Fruit fly (Drosophila melanogaster): Measurements from ENCODE around the gene Hr78.

Hr78 gene

DNA sequence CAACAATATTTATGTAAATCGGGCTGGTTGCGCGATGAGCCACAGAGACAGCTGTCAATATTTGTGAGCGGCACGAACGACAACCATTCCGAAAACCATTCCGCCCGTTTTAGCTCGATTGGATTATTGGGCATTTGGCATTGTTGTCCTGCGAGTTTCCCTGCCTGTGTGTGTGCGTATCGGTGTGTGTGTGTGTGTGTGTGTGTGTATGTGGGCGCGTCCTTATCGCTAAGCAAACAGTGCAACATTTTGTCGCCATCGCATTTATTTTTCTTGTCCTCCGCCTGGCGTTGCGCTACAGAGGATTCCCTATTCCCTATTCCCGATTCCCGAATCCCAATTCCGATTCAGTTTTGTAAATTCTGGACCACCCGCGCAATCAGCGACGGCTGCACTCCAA lies 25.4 kb downstream of the Hr78 start:
- no peak for TF ChIP-seq noc (tag; optimal IDR thresholded peaks at IDR 0.05)

dm6 chr3L:21465261-21466112 lies 31.8 kb downstream of the Hr78 start:
- TF ChIP-seq noc (tag; optimal IDR thresholded peaks at IDR 0.05): no peak

DNA sequence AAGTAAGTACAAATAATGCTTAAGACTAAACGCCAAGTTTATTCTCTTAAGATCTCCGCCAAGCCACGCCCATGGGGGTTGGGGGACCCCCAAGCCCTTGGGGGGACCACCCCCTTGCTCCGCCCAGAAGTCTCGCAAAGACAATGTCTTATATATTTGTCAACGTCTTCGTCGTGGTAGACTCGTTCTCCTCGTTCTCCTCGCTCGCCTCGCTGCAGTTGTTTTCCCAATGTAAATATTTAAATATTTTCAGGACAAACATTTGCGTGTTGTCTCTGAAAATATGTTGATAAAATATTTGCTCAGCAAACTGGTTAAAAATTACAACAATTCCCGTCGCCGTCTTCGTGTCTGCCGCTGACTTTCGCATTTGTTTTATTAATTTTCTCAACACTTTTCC lies 33.1 kb downstream of the Hr78 start:
- no peak for TF ChIP-seq noc (tag; optimal IDR thresholded peaks at IDR 0.05)

dm6 chr3L:21462860-21463259 lies 34.4 kb downstream of the Hr78 start:
- no peak for TF ChIP-seq noc (tag; optimal IDR thresholded peaks at IDR 0.05)

DNA sequence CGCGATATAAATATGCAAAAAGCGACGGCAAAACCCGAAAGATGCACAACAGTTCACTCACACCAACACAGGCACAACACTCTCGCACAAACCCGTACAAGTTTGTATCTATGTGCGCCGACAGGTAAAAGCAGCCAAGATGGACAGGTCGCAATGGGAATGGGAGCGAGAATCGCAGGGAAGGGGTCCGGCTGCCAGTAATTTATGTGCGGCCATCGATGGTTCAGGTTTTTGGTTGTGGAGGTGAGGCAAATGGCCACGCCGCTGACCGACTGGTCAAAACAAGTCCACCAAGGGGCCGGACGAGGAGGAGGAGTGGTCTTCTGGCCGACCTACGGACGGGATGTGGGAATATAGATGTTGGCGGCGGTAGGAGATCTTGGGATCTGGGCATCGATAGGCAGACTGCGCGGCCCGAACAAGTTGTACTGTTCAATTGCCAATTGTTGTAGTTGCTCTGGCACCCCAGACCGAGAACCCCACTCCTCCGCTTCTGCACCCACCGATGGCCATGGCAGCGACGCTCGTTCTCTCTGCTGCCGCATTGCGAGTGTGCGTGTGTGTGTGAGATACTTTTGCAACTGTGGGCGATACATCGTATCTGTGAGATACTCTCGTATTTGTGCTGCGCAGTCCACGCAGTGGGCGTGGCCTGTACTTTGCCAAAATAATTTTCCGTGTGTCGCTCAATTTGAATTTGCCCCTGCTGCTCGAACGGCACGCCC lies 37.0 kb downstream of the Hr78 start:
- no peak for TF ChIP-seq noc (tag; optimal IDR thresholded peaks at IDR 0.05)

DNA sequence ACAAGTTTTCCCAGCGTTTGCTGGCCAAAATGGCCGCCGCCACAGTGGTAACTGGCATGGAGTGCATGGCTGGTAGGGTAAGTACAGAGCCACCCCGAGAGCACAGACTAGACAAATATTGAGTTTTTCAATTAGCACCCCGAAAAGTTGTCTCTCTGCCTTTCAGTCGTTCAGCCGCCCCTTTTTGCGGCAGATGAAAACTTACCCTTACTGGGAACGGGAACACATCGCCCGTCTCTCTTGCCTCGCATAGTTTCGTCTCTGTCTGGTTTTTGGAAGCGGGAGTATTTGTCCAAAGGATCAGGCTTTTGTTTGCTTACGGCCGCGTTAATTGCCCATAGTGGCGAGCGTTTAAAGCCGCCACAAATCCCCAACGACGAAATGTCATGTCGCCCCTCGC lies 38.6 kb downstream of the Hr78 start:
- TF ChIP-seq noc (tag; optimal IDR thresholded peaks at IDR 0.05): no peak

dm6 chr3L:21455196-21455595 lies 42.1 kb downstream of the Hr78 start:
- no peak for TF ChIP-seq noc (tag; optimal IDR thresholded peaks at IDR 0.05)

DNA sequence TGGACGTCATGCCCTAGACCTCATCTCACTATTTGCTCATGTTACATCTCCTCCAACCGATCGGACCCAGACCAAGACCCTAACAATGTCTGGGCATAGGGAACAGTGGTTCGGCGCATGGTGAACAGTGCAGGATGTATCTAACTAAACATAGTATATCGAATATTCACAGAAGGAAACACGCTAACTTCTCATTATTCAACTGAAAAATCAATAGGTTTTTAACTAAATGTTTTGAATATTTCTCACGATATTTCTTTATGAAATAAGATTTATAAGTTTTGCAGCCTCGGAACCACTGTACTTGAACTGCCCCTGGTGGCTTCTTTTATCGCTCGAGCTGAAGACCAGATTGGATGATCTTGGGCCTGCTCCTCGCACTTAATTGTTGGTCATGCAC lies 43.7 kb downstream of the Hr78 start:
- no peak for TF ChIP-seq noc (tag; optimal IDR thresholded peaks at IDR 0.05)

DNA sequence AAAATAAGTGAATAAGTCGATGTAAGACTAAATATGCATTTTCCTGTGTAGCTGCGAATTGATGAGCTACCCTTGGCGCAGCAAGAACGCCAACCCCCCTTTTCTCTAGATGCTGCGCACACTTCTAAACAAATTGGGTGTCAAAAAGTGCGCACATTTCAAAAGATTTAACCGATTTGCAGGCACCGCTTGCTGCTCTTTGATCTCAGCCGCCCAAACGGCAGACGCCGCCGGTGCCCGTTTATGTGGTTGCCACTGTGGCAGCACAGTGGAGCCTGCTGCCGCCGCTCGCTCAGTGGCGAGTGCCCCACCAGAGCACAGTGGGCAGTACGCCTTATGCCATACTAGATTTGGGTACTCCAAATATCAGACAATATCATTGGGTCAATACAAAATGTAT lies 46.8 kb downstream of the Hr78 start:
- TF ChIP-seq noc (tag; optimal IDR thresholded peaks at IDR 0.05): no peak

DNA sequence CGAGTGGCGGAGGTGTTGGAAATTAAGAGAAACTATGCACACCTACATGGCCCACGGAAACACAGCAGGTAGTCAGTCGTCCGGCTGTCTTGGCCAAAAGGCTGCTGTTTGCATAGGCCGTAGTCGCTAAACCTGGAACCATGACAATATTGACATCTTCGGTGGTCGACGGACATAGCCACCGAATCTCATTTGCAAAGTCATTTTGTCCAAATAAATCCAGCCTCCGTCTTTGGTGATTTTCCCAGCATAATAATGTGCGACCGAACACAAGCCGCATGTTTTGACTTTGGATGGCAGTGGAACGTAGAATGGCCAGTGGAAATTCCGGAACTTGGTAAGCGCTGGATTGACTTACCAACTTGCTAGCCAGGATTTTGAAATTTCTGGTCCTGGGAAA lies 48.0 kb downstream of the Hr78 start:
- no peak for TF ChIP-seq noc (tag; optimal IDR thresholded peaks at IDR 0.05)

dm6 chr3L:21445704-21446103 lies 51.6 kb downstream of the Hr78 start, which contains the start of gene Syx7:
TSS of gene Syx7 (plus strand) at chr3L:21445834.
- TF ChIP-seq noc (tag; optimal IDR thresholded peaks at IDR 0.05): no peak

DNA sequence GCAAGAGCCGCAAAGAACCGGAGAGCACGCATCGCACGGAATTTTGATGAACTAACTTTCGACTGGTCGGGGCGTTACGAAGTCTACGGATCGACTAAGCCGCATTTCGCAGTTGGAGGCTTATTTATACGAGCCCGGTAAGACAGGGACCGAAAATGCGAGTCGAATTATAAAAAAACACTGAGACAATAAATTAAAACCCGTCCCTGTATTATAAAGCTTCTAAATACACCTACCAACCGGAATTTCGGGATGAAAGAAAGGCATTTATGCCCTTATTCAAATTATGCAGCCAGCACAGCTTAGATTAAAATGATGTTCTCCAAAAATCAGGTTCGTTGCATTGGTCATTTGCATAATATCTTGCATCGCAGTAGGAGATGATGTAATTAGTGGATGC lies 52.6 kb downstream of the Hr78 start, which contains the start of gene Alp1:
TSS of gene Alp1 (minus strand) at position 101 of the 400 bp plus-strand sequence.
- no peak for TF ChIP-seq noc (tag; optimal IDR thresholded peaks at IDR 0.05)

All from whole organism, larva.